Fruit fly (Drosophila melanogaster) whole organism, prepupa: ENCODE measurements around the gene CG34355.

Source experiments
- Blimp-1 ChIP-seq: fragments of 200-800 bp; sonication (Bioruptor generic); optimal IDR thresholded peaks from 3 replicates; lab custom pipeline; 2017; ENCODE audit warnings: missing biosample characterization, missing genetic modification characterization, mild to moderate bottlenecking, moderate library complexity, missing genetic modification reagents
- CG10631 ChIP-seq: fragments of 200-800 bp; sonication (Bioruptor generic); optimal IDR thresholded peaks from 2 replicates; lab custom pipeline; 2016; ENCODE audit warnings: missing biosample characterization, missing genetic modification characterization
- CG11762 ChIP-seq: fragments of 200-800 bp; sonication (Bioruptor generic); optimal IDR thresholded peaks from 3 replicates; lab custom pipeline; 2016; ENCODE audit warnings: missing biosample characterization, missing genetic modification characterization; ENCODE audit not compliant: insufficient read depth
- CG11902 ChIP-seq: fragments of 200-800 bp; sonication (Bioruptor generic); optimal IDR thresholded peaks from 3 replicates; lab custom pipeline; 2016; ENCODE audit warnings: missing biosample characterization, missing genetic modification characterization
- CG15336 ChIP-seq: fragments of 200-800 bp; sonication (Bioruptor generic); IDR thresholded peaks from 2 replicates; pipeline ENCODE4 v1.3.6; 2022; ENCODE audit warnings: missing biosample characterization, missing genetic modification characterization
- CG16779 ChIP-seq: fragments of 200-800 bp; sonication (Bioruptor generic); optimal IDR thresholded peaks from 3 replicates; lab custom pipeline; 2017; ENCODE audit warnings: missing biosample characterization, mild to moderate bottlenecking, missing genetic modification characterization
- CG3032 ChIP-seq: fragments of 200-800 bp; optimal IDR thresholded peaks from 2 replicates; lab custom pipeline; 2019; ENCODE audit warnings: missing biosample characterization, mild to moderate bottlenecking, missing genetic modification characterization, moderate library complexity
- CG31627 ChIP-seq: fragments of 200-800 bp; sonication (Bioruptor generic); optimal IDR thresholded peaks from 3 replicates; lab custom pipeline; 2016; ENCODE audit warnings: missing biosample characterization, missing genetic modification characterization
- CG32006 ChIP-seq: fragments of 200-800 bp; sonication (Bioruptor generic); optimal IDR thresholded peaks from 3 replicates; lab custom pipeline; 2017; ENCODE audit warnings: missing biosample characterization, mild to moderate bottlenecking, missing genetic modification characterization
- CG34406 ChIP-seq: fragments of 200-800 bp; sonication (Bioruptor generic); optimal IDR thresholded peaks from 3 replicates; lab custom pipeline; 2016; ENCODE audit warnings: missing biosample characterization, missing genetic modification characterization
- CG3919 ChIP-seq: fragments of 200-800 bp; sonication (Bioruptor generic); optimal IDR thresholded peaks from 3 replicates; lab custom pipeline; 2016; ENCODE audit warnings: missing biosample characterization, missing genetic modification characterization
- CG6163 ChIP-seq: fragments of 200-800 bp; sonication (Bioruptor generic); IDR thresholded peaks from 3 replicates; pipeline ENCODE4 v1.3.6; 2022; ENCODE audit warnings: missing biosample characterization, missing genetic modification characterization
- CG6808 ChIP-seq: fragments of 200-800 bp; sonication (Bioruptor generic); optimal IDR thresholded peaks from 3 replicates; lab custom pipeline; 2017; ENCODE audit warnings: missing biosample characterization, missing genetic modification characterization, mild to moderate bottlenecking, moderate library complexity, missing genetic modification reagents
- CG8632 ChIP-seq: fragments of 200-800 bp; sonication (Bioruptor generic); optimal IDR thresholded peaks from 3 replicates; lab custom pipeline; 2016; ENCODE audit warnings: missing biosample characterization, missing genetic modification characterization
- CG9139 ChIP-seq: fragments of 200-800 bp; sonication (Bioruptor generic); optimal IDR thresholded peaks from 3 replicates; lab custom pipeline; 2017; ENCODE audit warnings: missing biosample characterization, mild to moderate bottlenecking, missing genetic modification characterization
- Eip78C ChIP-seq: fragments of 200-800 bp; sonication (Bioruptor generic); peaks from one replicate; lab custom pipeline; 2016; ENCODE audit warnings: missing biosample characterization, missing genetic modification characterization
- Eip93F ChIP-seq: fragments of 200-800 bp; sonication (Bioruptor generic); optimal IDR thresholded peaks from 2 replicates; lab custom pipeline; 2016; ENCODE audit warnings: missing biosample characterization, mild to moderate bottlenecking, missing genetic modification characterization
- Ets21C ChIP-seq: fragments of 200-800 bp; sonication (Bioruptor generic); optimal IDR thresholded peaks from 3 replicates; lab custom pipeline; 2016; ENCODE audit warnings: missing biosample characterization, missing genetic modification characterization
- Ets96B ChIP-seq: fragments of 200-800 bp; optimal IDR thresholded peaks from 2 replicates; lab custom pipeline; 2019; ENCODE audit warnings: missing biosample characterization, mild to moderate bottlenecking, missing genetic modification characterization, moderate library complexity
- Gug ChIP-seq: fragments of 200-800 bp; sonication (Bioruptor generic); IDR thresholded peaks from 2 replicates; pipeline ENCODE4 v1.3.6; 2022; ENCODE audit warnings: missing biosample characterization, missing genetic modification characterization
- Hr38 ChIP-seq: sonication (Bioruptor generic); optimal IDR thresholded peaks from 2 replicates; lab custom pipeline; 2016; ENCODE audit warnings: missing biosample characterization, missing genetic modification characterization
- Hr4 ChIP-seq: fragments of 200-800 bp; sonication (Bioruptor generic); optimal IDR thresholded peaks from 3 replicates; lab custom pipeline; 2016; ENCODE audit warnings: missing biosample characterization, missing genetic modification characterization
- Met ChIP-seq: fragments of 200-800 bp; sonication (Bioruptor generic); optimal IDR thresholded peaks from 3 replicates; lab custom pipeline; 2016; ENCODE audit warnings: missing biosample characterization, missing genetic modification characterization
- OdsH ChIP-seq: fragments of 200-800 bp; sonication (Bioruptor generic); optimal IDR thresholded peaks from 3 replicates; lab custom pipeline; 2016; ENCODE audit warnings: missing biosample characterization, missing genetic modification characterization
- Smox ChIP-seq: fragments of 200-800 bp; sonication (Bioruptor generic); optimal IDR thresholded peaks from 3 replicates; lab custom pipeline; 2016; ENCODE audit warnings: missing biosample characterization, missing genetic modification characterization
- Sox102F ChIP-seq: fragments of 200-800 bp; sonication (Bioruptor generic); optimal IDR thresholded peaks from 2 replicates; lab custom pipeline; 2016; ENCODE audit warnings: missing biosample characterization, mild to moderate bottlenecking, missing genetic modification characterization
- Sox14 ChIP-seq: fragments of 200-800 bp; sonication (Bioruptor generic); optimal IDR thresholded peaks from 3 replicates; lab custom pipeline; 2016; ENCODE audit warnings: missing biosample characterization, missing genetic modification characterization
- Sox15 ChIP-seq: fragments of 200-800 bp; sonication (Bioruptor generic); optimal IDR thresholded peaks from 3 replicates; lab custom pipeline; 2016; ENCODE audit warnings: missing biosample characterization, missing genetic modification characterization
- achi ChIP-seq: fragments of 200-800 bp; sonication (Bioruptor generic); optimal IDR thresholded peaks from 3 replicates; lab custom pipeline; 2016; ENCODE audit warnings: missing biosample characterization, missing genetic modification characterization
- acj6 ChIP-seq: fragments of 200-800 bp; sonication (Bioruptor generic); optimal IDR thresholded peaks from 3 replicates; lab custom pipeline; 2016; ENCODE audit warnings: missing biosample characterization, missing genetic modification characterization
- cyc ChIP-seq: fragments of 200-800 bp; sonication (Bioruptor generic); optimal IDR thresholded peaks from 3 replicates; lab custom pipeline; 2016; ENCODE audit warnings: missing biosample characterization, missing genetic modification characterization
- dsx ChIP-seq: fragments of 200-800 bp; optimal IDR thresholded peaks from 3 replicates; lab custom pipeline; 2019; ENCODE audit warnings: missing biosample characterization, mild to moderate bottlenecking, missing genetic modification characterization, moderate library complexity; ENCODE audit not compliant: poor library complexity, severe bottlenecking
- esn ChIP-seq: fragments of 200-800 bp; sonication (Bioruptor generic); optimal IDR thresholded peaks from 2 replicates; lab custom pipeline; 2016; ENCODE audit warnings: missing biosample characterization, mild to moderate bottlenecking, missing genetic modification characterization, moderate library complexity
- fd59A ChIP-seq: fragments of 200-800 bp; sonication (Bioruptor generic); optimal IDR thresholded peaks from 2 replicates; lab custom pipeline; 2017; ENCODE audit warnings: missing biosample characterization, mild to moderate bottlenecking, missing genetic modification characterization, missing genetic modification reagents
- fd85E ChIP-seq: fragments of 200-800 bp; sonication (Bioruptor generic); optimal IDR thresholded peaks from 3 replicates; lab custom pipeline; 2016; ENCODE audit warnings: missing biosample characterization, missing genetic modification characterization
- fkh ChIP-seq: fragments of 200-800 bp; sonication (Bioruptor generic); optimal IDR thresholded peaks from 3 replicates; lab custom pipeline; 2017; ENCODE audit warnings: missing biosample characterization, mild to moderate bottlenecking, missing genetic modification characterization, moderate library complexity
- lz ChIP-seq: fragments of 200-800 bp; sonication (Bioruptor generic); optimal IDR thresholded peaks from 3 replicates; lab custom pipeline; 2016; ENCODE audit warnings: missing biosample characterization, missing genetic modification characterization
- spab ChIP-seq: fragments of 200-800 bp; sonication (Bioruptor generic); optimal IDR thresholded peaks from 2 replicates; lab custom pipeline; 2017; ENCODE audit warnings: missing biosample characterization, mild to moderate bottlenecking, missing genetic modification characterization, missing genetic modification reagents
- ss ChIP-seq, 2 experiments: fragments of 200-800 bp; sonication (Bioruptor generic); optimal IDR thresholded peaks; 2 replicates in 1 of 2; 3 replicates in 1 of 2; lab custom pipeline; 2017 to 2018; ENCODE audit warnings: mild to moderate bottlenecking in 2 of 2, missing biosample characterization in 2 of 2, missing genetic modification characterization in 2 of 2, moderate library complexity in 1 of 2
- svp ChIP-seq: fragments of 200-800 bp; sonication (Bioruptor generic); peaks from one replicate; lab custom pipeline; 2016; ENCODE audit warnings: missing biosample characterization, missing genetic modification characterization

Gene CG34355

DNA sequence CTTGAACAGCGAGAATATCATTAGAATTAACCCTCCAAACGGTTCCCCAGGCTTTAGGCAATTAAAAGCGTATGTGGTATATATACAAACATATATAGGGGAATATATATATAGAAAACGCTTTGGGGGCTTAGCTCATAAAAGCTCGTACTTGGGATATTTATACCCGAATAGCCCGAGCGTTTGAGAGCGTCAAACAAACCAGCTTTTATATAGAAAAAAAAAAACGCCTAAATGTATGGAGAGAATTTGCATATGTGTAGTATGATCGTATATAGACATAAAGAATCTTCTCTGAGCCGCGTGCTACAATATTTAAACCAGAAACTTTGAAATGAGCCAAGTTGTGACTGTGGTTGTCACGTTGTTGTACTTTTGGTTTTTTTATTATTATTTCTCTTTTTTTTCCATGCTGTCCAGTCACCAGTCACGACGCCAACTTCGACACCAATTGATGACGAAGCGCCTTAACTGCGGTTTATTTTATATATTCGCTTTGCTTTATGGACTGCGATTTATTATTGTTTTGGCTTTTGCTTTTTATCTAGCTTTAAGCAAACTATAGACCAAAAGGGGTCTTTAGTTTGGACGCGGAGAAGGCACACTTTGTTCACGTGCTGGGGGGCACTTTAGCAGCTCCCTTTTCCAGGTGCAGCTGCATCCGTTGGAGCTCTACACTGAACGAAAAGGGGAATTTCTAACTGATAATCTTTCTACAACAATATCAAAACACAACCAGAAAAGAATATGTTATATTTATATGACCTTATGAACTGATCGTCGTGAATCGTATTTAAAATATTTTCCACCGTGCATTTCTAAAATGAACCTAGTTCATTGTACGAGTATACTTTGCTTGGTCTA, 16.7 kb upstream of the CG34355 start (continued):
- TF ChIP-seq achi (GFP tag; lab: Kevin White, UChicago) (peak; percentile 32), fd59A (GFP tag; lab: Kevin White, UChicago) (peak; percentile 35), CG3032 (tag; lab: Kevin White, UChicago) (peak; percentile 78), Ets21C (no peak), Met (peak; percentile 23), acj6 (GFP tag; lab: Kevin White, UChicago) (peak; percentile 32), spab (GFP tag; lab: Kevin White, UChicago) (peak; percentile 35), lz (GFP tag; lab: Kevin White, UChicago) (peak; percentile 12), OdsH (GFP tag; lab: Kevin White, UChicago) (peak; percentile 24), cyc (GFP tag; lab: Kevin White, UChicago) (peak; percentile 29), svp (GFP tag; lab: Kevin White, UChicago) (no peak), CG11762 (peak; percentile 20), Ets96B (tag; lab: Kevin White, UChicago) (peak; percentile 47), Gug (GFP tag; lab: Robert Waterston, UW) (peak; percentile 71), dsx (GFP tag; lab: Kevin White, UChicago) (peak; percentile 88), Sox14 (GFP tag; lab: Kevin White, UChicago) (peak; percentile 20), Sox102F (GFP tag; lab: Kevin White, UChicago) (no peak), fd85E (GFP tag; lab: Kevin White, UChicago) (no peak), CG6808 (GFP tag; lab: Kevin White, UChicago) (peak; percentile 44), CG34406 (GFP tag; lab: Kevin White, UChicago) (no peak), Eip78C (peak; percentile 96), CG32006 (GFP tag; lab: Kevin White, UChicago) (peak; percentile 50), Sox15 (GFP tag; lab: Kevin White, UChicago) (no peak)
- TF ChIP-seq, all 60 proteins: peak for 35

DNA sequence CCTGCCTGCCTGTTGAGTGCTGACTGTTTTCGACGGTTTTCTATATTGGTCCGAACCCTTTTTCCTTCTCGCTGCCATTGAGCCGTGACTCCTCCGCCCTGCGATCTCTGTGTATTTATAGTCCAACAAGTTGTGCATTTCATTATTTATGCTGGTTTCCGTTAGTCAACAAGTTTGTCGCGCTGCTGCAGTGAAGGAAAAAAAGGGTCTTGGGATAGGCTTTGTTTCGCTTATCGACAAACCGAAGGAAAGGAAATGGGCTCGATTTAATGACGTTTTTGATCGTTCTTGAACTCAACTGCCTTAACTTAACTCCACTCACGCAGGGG, 16.1 kb upstream of the CG34355 start:
- TF ChIP-seq CG32006 (GFP tag; lab: Kevin White, UChicago) (no peak), CG16779 (tag; lab: Kevin White, UChicago) (no peak), acj6 (GFP tag; lab: Kevin White, UChicago) (no peak), ss (GFP tag; optimal IDR thresholded peaks at IDR 0.05; lab: Kevin White, UChicago) (no peak), CG15336 (no peak), svp (GFP tag; lab: Kevin White, UChicago) (no peak), Blimp-1 (no peak), cyc (GFP tag; lab: Kevin White, UChicago) (no peak), dsx (GFP tag; lab: Kevin White, UChicago) (peak; percentile 29), Smox (GFP tag; lab: Kevin White, UChicago) (no peak), CG11902 (GFP tag; lab: Kevin White, UChicago) (no peak), Sox15 (GFP tag; lab: Kevin White, UChicago) (no peak), CG6808 (GFP tag; lab: Kevin White, UChicago) (no peak), Eip93F (GFP tag; lab: Kevin White, UChicago) (no peak), CG9139 (GFP tag; lab: Kevin White, UChicago) (peak; percentile 7)

DNA sequence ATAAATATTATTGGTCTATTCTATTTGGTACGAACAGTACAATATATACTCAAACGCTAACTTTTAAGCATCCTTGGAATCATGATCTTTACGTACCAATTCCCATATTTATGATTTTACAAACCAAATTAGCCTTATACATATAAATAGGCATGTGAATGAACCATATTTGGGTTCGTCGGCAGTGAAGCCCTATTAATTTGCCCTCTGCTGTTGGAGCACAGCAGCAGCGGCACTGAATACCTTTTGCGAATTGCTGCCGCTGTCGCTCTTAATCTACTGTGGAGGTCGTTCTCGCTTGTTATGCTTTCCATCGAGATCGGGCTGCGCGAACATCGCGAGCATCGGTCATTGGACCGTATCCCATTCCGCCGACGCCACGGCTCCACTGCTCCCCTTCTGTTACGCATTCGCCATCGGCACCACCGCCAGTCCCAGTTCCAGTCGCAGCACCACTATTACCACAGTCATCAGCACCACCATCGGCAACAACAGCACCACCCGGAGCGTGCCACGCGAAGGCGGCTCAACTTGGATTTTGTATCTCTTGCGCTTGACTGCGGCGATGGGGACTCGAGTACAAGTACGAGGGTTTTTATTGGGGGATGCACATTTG, 15.1 kb upstream of the CG34355 start:
- peak; percentile 54 for TF ChIP-seq CG31627 (GFP tag; lab: Kevin White, UChicago)
- TF ChIP-seq CG8632 (GFP tag; lab: Kevin White, UChicago) = peak; percentile 65
- TF ChIP-seq dsx (GFP tag; lab: Kevin White, UChicago) = peak; percentile 59
- TF ChIP-seq CG3032 (tag; lab: Kevin White, UChicago) = peak; percentile 80
- TF ChIP-seq CG3919 (GFP tag; lab: Kevin White, UChicago) = peak; percentile 70
- TF ChIP-seq CG32006 (GFP tag; lab: Kevin White, UChicago) = peak; percentile 88
- TF ChIP-seq Hr4 = peak; percentile 72
- TF ChIP-seq fd85E (GFP tag; lab: Kevin White, UChicago) = no peak
- TF ChIP-seq CG11762 = peak; percentile 67
- peak; percentile 23 for TF ChIP-seq CG11902 (GFP tag; lab: Kevin White, UChicago)
- TF ChIP-seq CG6163 = peak; percentile 44
- peak; percentile 40 for TF ChIP-seq CG9139 (GFP tag; lab: Kevin White, UChicago)
- no peak for TF ChIP-seq Hr38
- peak; percentile 76 for TF ChIP-seq OdsH (GFP tag; lab: Kevin White, UChicago)
- peak; percentile 53 for TF ChIP-seq Sox102F (GFP tag; lab: Kevin White, UChicago)
- TF ChIP-seq esn = peak; percentile 73
- TF ChIP-seq cyc (GFP tag; lab: Kevin White, UChicago) = peak; percentile 47
- TF ChIP-seq Met = peak; percentile 71
- TF ChIP-seq CG16779 (tag; lab: Kevin White, UChicago) = peak; percentile 24
- TF ChIP-seq Blimp-1 = no peak
- TF ChIP-seq Eip78C = peak; percentile 93
- TF ChIP-seq svp (GFP tag; lab: Kevin White, UChicago) = peak; percentile 94
- peak; percentile 72 for TF ChIP-seq acj6 (GFP tag; lab: Kevin White, UChicago)
- TF ChIP-seq CG10631 (GFP tag; lab: Kevin White, UChicago) = peak; percentile 80
- no peak for TF ChIP-seq fkh
- peak; percentile 56 for TF ChIP-seq Smox (GFP tag; lab: Kevin White, UChicago)
- TF ChIP-seq Sox14 (GFP tag; lab: Kevin White, UChicago) = peak; percentile 75
